Worm (Caenorhabditis elegans) whole organism, L4 larva: ENCODE data around the gene F27B10.1.

Experiments used
- F44E2.7 ChIP-seq: fragments of 200-800 bp; sonication (Bioruptor generic); IDR thresholded peaks from 2 replicates; pipeline ENCODE4 v2.1.2; 2022; ENCODE audit warnings: missing genetic modification characterization, missing compliant biosample characterization
- R02D3.7 ChIP-seq: fragments of 150-350 bp; sonication (generic microtip); optimal IDR thresholded peaks from 3 replicates; lab custom pipeline; 2014; ENCODE audit warnings: missing biosample characterization, missing genetic modification characterization
- Y5F2A.4 ChIP-seq: fragments of 200-800 bp; sonication (Bioruptor generic); optimal IDR thresholded peaks from 2 replicates; lab custom pipeline; 2018; ENCODE audit warnings: mild to moderate bottlenecking, missing genetic modification characterization, missing compliant biosample characterization
- ces-1 ChIP-seq: fragments of 150-350 bp; sonication (generic microtip); optimal IDR thresholded peaks from 4 replicates; lab custom pipeline; 2014; ENCODE audit warnings: missing biosample characterization, missing genetic modification reagents, missing genetic modification characterization
- dpl-1 ChIP-seq: fragments of 150-350 bp; optimal IDR thresholded peaks from 2 replicates; lab custom pipeline; 2014; ENCODE audit warnings: missing biosample characterization, missing genetic modification reagents, missing genetic modification characterization
- dve-1 ChIP-seq: sonication (generic microtip); optimal IDR thresholded peaks from 2 replicates; lab custom pipeline; 2017; ENCODE audit warnings: antibody characterized with exemption, mild to moderate bottlenecking, missing genetic modification characterization, missing compliant biosample characterization; ENCODE audit not compliant: insufficient read depth
- fkh-10 ChIP-seq: fragments of 150-350 bp; optimal IDR thresholded peaks from 2 replicates; lab custom pipeline; 2014; ENCODE audit warnings: missing biosample characterization, missing genetic modification reagents, missing genetic modification characterization
- lim-7 ChIP-seq: fragments of 200-800 bp; sonication (Bioruptor generic); IDR thresholded peaks from 2 replicates; pipeline ENCODE4 v1.3.6; 2022; ENCODE audit warnings: missing genetic modification characterization, missing compliant biosample characterization
- nhr-10 ChIP-seq: fragments of 150-350 bp; optimal IDR thresholded peaks from 2 replicates; lab custom pipeline; 2014; ENCODE audit warnings: missing biosample characterization, missing genetic modification characterization
- pha-4 ChIP-seq, 2 experiments: fragments of 150-350 bp in 1 of 2; fragments of 200-800 bp in 1 of 2; sonication (Bioruptor generic) in 1 of 2; IDR thresholded peaks in 1 of 2; optimal IDR thresholded peaks in 1 of 2; 2 replicates each; pipeline versions ENCODE4 v1.3.6 to Lab custom; 2014 to 2022; ENCODE audit warnings: missing genetic modification characterization in 2 of 2, missing genetic modification reagents in 2 of 2, missing biosample characterization in 1 of 2, missing compliant biosample characterization in 1 of 2
- unc-62 ChIP-seq, 3 experiments: fragments of 150-350 bp in 1 of 3; sonication (generic microtip); optimal IDR thresholded peaks in 2 of 3; peaks in 1 of 3; 1 replicate in 1 of 3; 2 replicates in 2 of 3; lab custom pipeline; 2014 to 2017; ENCODE audit warnings: missing biosample characterization in 3 of 3, missing genetic modification characterization in 3 of 3, missing genetic modification reagents in 3 of 3, missing genotype in 1 of 3

DNA sequence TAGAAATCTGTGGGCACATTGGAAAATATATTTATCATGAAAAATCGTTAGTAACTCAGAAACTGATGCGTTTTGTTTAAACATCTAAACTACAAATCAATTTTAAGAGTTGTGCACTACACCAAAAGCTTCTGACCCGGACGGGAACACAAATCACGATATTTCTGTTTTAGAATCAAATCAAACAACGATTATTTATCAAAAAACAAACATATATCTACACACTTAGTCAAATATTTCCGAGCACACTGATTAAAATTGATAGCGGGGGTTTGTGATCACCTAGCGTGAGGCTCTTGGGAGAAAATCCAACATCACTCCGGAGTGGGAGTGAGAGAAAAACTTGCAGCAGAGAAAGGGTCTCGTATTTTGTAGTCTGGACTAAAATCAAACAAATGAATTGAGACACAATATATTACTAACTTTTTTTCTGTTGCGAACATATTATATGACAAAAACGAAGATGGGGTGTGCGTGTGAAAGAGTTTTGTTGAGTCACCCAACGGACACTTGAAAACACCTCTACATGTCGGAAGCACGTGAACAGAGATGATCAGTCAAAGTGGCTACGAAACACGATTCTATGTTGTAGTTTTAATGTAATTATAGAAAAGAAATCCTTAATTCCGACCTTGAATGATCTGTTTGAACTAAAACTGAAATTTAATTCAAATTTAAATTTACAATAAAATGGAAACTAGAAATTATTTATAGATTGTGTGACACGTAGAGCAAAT is 23.0 kb downstream of the F27B10.1 start:
- TF ChIP-seq Y5F2A.4 (GFP tag; lab: Kevin White, UChicago), result no peak
- no peak for TF ChIP-seq ces-1
- peak in 1 of 2 experiments; percentile 48 for TF ChIP-seq unc-62 (GFP tag; optimal IDR thresholded peaks at IDR 0.05 in 1 of 2; lab: Kevin White, UChicago)
- no peak for TF ChIP-seq unc-62 (tag; optimal IDR thresholded peaks at IDR 0.05; lab: Kevin White, UChicago)
- no peak for TF ChIP-seq nhr-10 (tag; lab: Kevin White, UChicago)
- TF ChIP-seq R02D3.7, result no peak
- no peak for TF ChIP-seq F44E2.7 (GFP tag; lab: Robert Waterston, UW)
- TF ChIP-seq fkh-10 (GFP tag; lab: Kevin White, UChicago), result no peak
- TF ChIP-seq pha-4 (GFP tag; IDR thresholded peaks at IDR 0.05; lab: Robert Waterston, UW), result no peak
- TF ChIP-seq pha-4 (tag; optimal IDR thresholded peaks at IDR 0.05; lab: Kevin White, UChicago), result no peak
- TF ChIP-seq dve-1 (tag; lab: Kevin White, UChicago), result peak; percentile 54
- TF ChIP-seq lim-7, result no peak
- no peak for TF ChIP-seq dpl-1
